Worm (Caenorhabditis elegans) whole organism, early embryonic: Measurements from ENCODE around the gene srj-22.

Experiments
- B0310.2 ChIP-seq: sonication (generic microtip); optimal IDR thresholded peaks from 2 replicates; lab custom pipeline; 2016; ENCODE audit warnings: mild to moderate bottlenecking, missing genetic modification characterization, missing compliant biosample characterization
- F13C5.2 ChIP-seq: sonication (generic microtip); optimal IDR thresholded peaks from 2 replicates; lab custom pipeline; 2017; ENCODE audit warnings: mild to moderate bottlenecking, missing genetic modification characterization, inconsistent platforms, missing compliant biosample characterization
- aly-1 ChIP-seq: sonication (generic microtip); optimal IDR thresholded peaks from 2 replicates; lab custom pipeline; 2016; ENCODE audit warnings: missing genetic modification characterization, missing compliant biosample characterization
- ama-1 ChIP-seq: fragments of 150-350 bp; optimal IDR thresholded peaks from 2 replicates; lab custom pipeline; 2014
- ceh-13 ChIP-seq: fragments of 200-800 bp; sonication (Bioruptor generic); optimal IDR thresholded peaks from 2 replicates; lab custom pipeline; 2018; ENCODE audit warnings: mild to moderate bottlenecking, missing genetic modification characterization, missing compliant biosample characterization
- ceh-36 ChIP-seq: sonication (generic microtip); optimal IDR thresholded peaks from 2 replicates; lab custom pipeline; 2016; ENCODE audit warnings: missing genetic modification characterization, inconsistent platforms, missing compliant biosample characterization
- ets-7 ChIP-seq: sonication (generic microtip); optimal IDR thresholded peaks from 2 replicates; lab custom pipeline; 2016; ENCODE audit warnings: missing genotype, missing genetic modification characterization, missing compliant biosample characterization
- flt-1 ChIP-seq: fragments of 200-800 bp; sonication (Bioruptor generic); IDR thresholded peaks from 2 replicates; pipeline ENCODE4 v1.3.6; 2022; ENCODE audit warnings: missing genetic modification characterization, missing compliant biosample characterization
- hmbx-1 ChIP-seq: sonication (generic microtip); optimal IDR thresholded peaks from 2 replicates; lab custom pipeline; 2016; ENCODE audit warnings: mild to moderate bottlenecking, missing genetic modification characterization, missing compliant biosample characterization
- tbx-11 ChIP-seq: fragments of 200-800 bp; sonication (Bioruptor generic); IDR thresholded peaks from 2 replicates; pipeline ENCODE4 v1.3.6; 2022; ENCODE audit warnings: missing genetic modification characterization, missing compliant biosample characterization
- tbx-37 ChIP-seq: fragments of 200-800 bp; sonication (Bioruptor generic); conservative IDR thresholded peaks from 2 replicates; pipeline ENCODE4 v1.3.6; 2022; ENCODE audit warnings: missing genetic modification reagents, missing genetic modification characterization, missing compliant biosample characterization
- tra-4 ChIP-seq: sonication (generic microtip); optimal IDR thresholded peaks from 2 replicates; lab custom pipeline; 2017; ENCODE audit warnings: missing genetic modification characterization, missing compliant biosample characterization

DNA sequence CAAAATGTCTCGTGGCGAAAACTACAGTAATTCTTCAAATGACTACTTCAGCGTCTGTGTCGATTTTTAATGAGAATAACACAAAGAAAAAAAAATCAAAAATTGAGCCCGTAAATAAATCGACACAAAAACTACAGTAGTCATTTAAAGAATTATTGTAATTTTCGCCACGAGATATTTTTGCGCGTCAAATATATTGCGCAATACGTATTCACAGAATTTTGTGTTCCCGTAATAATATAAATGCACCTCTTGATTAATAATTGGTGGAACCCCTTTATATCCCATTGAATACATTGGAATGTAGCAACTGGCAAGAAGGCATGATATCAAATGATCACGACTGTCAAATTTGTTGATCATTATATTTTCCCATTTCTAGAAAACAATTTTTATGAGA lies 25.3 kb upstream of the srj-22 start:
- TF ChIP-seq ets-7 = no peak
- no peak for TF ChIP-seq ceh-36 (tag; lab: Kevin White, UChicago)
- TF ChIP-seq ama-1 (lab: Kevin White, UChicago) = no peak
- TF ChIP-seq ceh-13 (GFP tag; lab: Kevin White, UChicago) = no peak
- TF ChIP-seq hmbx-1 = no peak
- TF ChIP-seq F13C5.2 (tag; lab: Kevin White, UChicago) = no peak
- TF ChIP-seq B0310.2 (tag; lab: Kevin White, UChicago) = no peak
- TF ChIP-seq tbx-37 (GFP tag; lab: Robert Waterston, UW) = no peak
- no peak for TF ChIP-seq aly-1 (tag; lab: Kevin White, UChicago)
- TF ChIP-seq tbx-11 (GFP tag; lab: Robert Waterston, UW) = no peak
- TF ChIP-seq flt-1 (GFP tag; lab: Robert Waterston, UW) = no peak
- TF ChIP-seq tra-4 = no peak
